Fruit fly (Drosophila melanogaster): ENCODE measurements around the gene CG2614.

DNA sequence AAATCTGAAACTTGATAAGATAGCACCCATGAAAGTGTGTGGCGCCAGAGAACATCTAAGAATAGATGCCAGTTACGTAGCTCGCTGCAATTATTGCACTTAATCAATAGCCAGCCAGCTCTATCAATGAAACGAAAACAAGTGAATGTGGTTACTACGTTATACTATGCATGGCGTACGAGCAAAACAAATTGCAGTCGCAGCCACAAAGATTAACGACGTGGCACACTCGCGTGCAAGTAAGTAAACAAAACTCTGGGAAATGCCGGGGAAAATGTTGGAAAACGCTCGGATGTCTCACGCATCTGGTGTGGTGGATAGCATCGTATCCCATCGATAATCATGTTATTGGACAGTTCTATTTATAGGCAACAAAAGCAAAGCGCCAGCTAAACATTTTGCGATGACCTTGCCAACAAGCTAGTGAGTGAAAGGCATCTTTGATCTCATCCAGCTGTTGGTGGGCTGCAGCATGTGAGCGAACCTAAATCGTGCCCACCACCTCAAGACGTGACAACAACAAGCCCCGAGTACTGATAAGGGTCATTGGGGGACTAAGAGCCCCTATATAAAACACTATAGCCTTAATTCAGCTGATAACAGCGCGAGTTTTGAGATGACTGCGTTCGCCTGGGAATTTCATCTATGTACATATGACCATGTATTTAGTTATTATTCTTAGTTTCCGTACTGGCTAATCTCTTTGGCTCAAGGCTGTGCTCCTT, 17.7 kb downstream of the CG2614 start:
- TF ChIP-seq tai (GFP tag; optimal IDR thresholded peaks at IDR 0.05) (no peak), fru (GFP tag; optimal IDR thresholded peaks at IDR 0.05) (no peak), Abd-B (GFP tag; optimal IDR thresholded peaks at IDR 0.05) (no peak)

All from whole organism, wandering third instar larva.